Worm (Caenorhabditis elegans) whole organism, L2 larva: ENCODE measurements around the gene ZK896.4.

Experiments
- F13H6.1 ChIP-seq: sonication (generic microtip); optimal IDR thresholded peaks from 2 replicates; lab custom pipeline; 2016; ENCODE audit warnings: missing genetic modification characterization, missing compliant biosample characterization
- R02D3.7 ChIP-seq: fragments of 150-350 bp; optimal IDR thresholded peaks from 2 replicates; lab custom pipeline; 2014; ENCODE audit warnings: missing biosample characterization, missing genetic modification characterization
- alr-1 ChIP-seq: fragments of 150-350 bp; optimal IDR thresholded peaks from 2 replicates; lab custom pipeline; 2014; ENCODE audit warnings: missing biosample characterization, missing genetic modification characterization
- ama-1 ChIP-seq: fragments of 150-350 bp; optimal IDR thresholded peaks from 2 replicates; lab custom pipeline; 2018; ENCODE audit warnings: inconsistent platforms
- ceh-16 ChIP-seq: fragments of 150-350 bp; optimal IDR thresholded peaks from 2 replicates; lab custom pipeline; 2014; ENCODE audit warnings: missing biosample characterization, missing genetic modification characterization
- ceh-82 ChIP-seq: fragments of 150-350 bp; optimal IDR thresholded peaks from 2 replicates; lab custom pipeline; 2014; ENCODE audit warnings: missing biosample characterization, missing genetic modification characterization
- dmd-4 ChIP-seq: sonication (generic microtip); optimal IDR thresholded peaks from 2 replicates; lab custom pipeline; 2017; ENCODE audit warnings: missing biosample characterization, missing genetic modification characterization
- egl-27 ChIP-seq: sonication (generic microtip); optimal IDR thresholded peaks from 3 replicates; lab custom pipeline; 2017; ENCODE audit warnings: missing biosample characterization, missing genetic modification reagents, missing genetic modification characterization
- elt-3 ChIP-seq: sonication (generic microtip); optimal IDR thresholded peaks from 2 replicates; lab custom pipeline; 2017; ENCODE audit warnings: missing biosample characterization, missing genetic modification characterization
- fos-1 ChIP-seq: fragments of 150-350 bp; optimal IDR thresholded peaks from 2 replicates; lab custom pipeline; 2014; ENCODE audit warnings: missing biosample characterization, missing genetic modification characterization
- lin-11 ChIP-seq: fragments of 150-350 bp; sonication (generic microtip); optimal IDR thresholded peaks from 2 replicates; lab custom pipeline; 2014; ENCODE audit warnings: missing biosample characterization, missing genetic modification characterization, inconsistent platforms, mixed read lengths
- mab-5 ChIP-seq: fragments of 150-350 bp; optimal IDR thresholded peaks from 2 replicates; lab custom pipeline; 2014; ENCODE audit warnings: missing biosample characterization, missing genetic modification characterization
- mdl-1 ChIP-seq, 2 experiments: fragments of 150-350 bp in 1 of 2; sonication (generic microtip) in 1 of 2; optimal IDR thresholded peaks; 2 replicates each; lab custom pipeline; 2017; ENCODE audit warnings: missing biosample characterization in 2 of 2, missing genetic modification characterization in 2 of 2
- nhr-10 ChIP-seq: sonication (generic microtip); optimal IDR thresholded peaks from 2 replicates; lab custom pipeline; 2017; ENCODE audit warnings: missing biosample characterization, missing genetic modification characterization
- nhr-12 ChIP-seq: fragments of 150-350 bp; optimal IDR thresholded peaks from 2 replicates; lab custom pipeline; 2014; ENCODE audit warnings: missing biosample characterization, missing genetic modification characterization
- nhr-23 ChIP-seq: fragments of 150-350 bp; optimal IDR thresholded peaks from 2 replicates; lab custom pipeline; 2014; ENCODE audit warnings: missing biosample characterization, missing genetic modification reagents, missing genetic modification characterization
- nhr-237 ChIP-seq: fragments of 150-350 bp; optimal IDR thresholded peaks from 2 replicates; lab custom pipeline; 2014; ENCODE audit warnings: missing biosample characterization, missing genetic modification characterization
- nhr-25 ChIP-seq: fragments of 150-350 bp; sonication (generic microtip); optimal IDR thresholded peaks from 3 replicates; lab custom pipeline; 2014; ENCODE audit warnings: missing biosample characterization, missing genetic modification characterization
- nhr-77 ChIP-seq: fragments of 150-350 bp; optimal IDR thresholded peaks from 2 replicates; lab custom pipeline; 2014; ENCODE audit warnings: missing biosample characterization, missing genetic modification characterization
- peb-1 ChIP-seq: fragments of 150-350 bp; optimal IDR thresholded peaks from 2 replicates; lab custom pipeline; 2014; ENCODE audit warnings: missing biosample characterization, missing genetic modification characterization
- sem-4 ChIP-seq: fragments of 150-350 bp; optimal IDR thresholded peaks from 2 replicates; lab custom pipeline; 2014; ENCODE audit warnings: missing biosample characterization, missing genetic modification reagents, missing genetic modification characterization
- skn-1 ChIP-seq: sonication (generic microtip); optimal IDR thresholded peaks from 2 replicates; lab custom pipeline; 2017; ENCODE audit warnings: missing biosample characterization, missing genetic modification characterization
- sma-3 ChIP-seq: sonication (generic microtip); optimal IDR thresholded peaks from 2 replicates; lab custom pipeline; 2016; ENCODE audit warnings: missing genetic modification reagents, missing genetic modification characterization, missing compliant biosample characterization
- sma-9 ChIP-seq, 2 experiments: fragments of 150-350 bp in 1 of 2; sonication (generic microtip) in 1 of 2; optimal IDR thresholded peaks; 2 replicates each; lab custom pipeline; 2014 to 2016; ENCODE audit warnings: missing genetic modification characterization in 2 of 2, mild to moderate bottlenecking in 1 of 2, missing biosample characterization in 1 of 2, missing compliant biosample characterization in 1 of 2, missing genetic modification reagents in 1 of 2, moderate library complexity in 1 of 2
- unc-39 ChIP-seq: fragments of 150-350 bp; optimal IDR thresholded peaks from 2 replicates; lab custom pipeline; 2014; ENCODE audit warnings: missing biosample characterization, missing genetic modification characterization

Gene ZK896.4

ce11 chrIV:12914532-12915019 is 31.5 kb upstream of the ZK896.4 start, which contains the start of gene irg-6:
Gene irg-6 (minus strand): TSS chrIV:12914969.
- no peak for TF ChIP-seq F13H6.1 (tag; lab: Kevin White, UChicago)
- no peak for TF ChIP-seq R02D3.7

DNA sequence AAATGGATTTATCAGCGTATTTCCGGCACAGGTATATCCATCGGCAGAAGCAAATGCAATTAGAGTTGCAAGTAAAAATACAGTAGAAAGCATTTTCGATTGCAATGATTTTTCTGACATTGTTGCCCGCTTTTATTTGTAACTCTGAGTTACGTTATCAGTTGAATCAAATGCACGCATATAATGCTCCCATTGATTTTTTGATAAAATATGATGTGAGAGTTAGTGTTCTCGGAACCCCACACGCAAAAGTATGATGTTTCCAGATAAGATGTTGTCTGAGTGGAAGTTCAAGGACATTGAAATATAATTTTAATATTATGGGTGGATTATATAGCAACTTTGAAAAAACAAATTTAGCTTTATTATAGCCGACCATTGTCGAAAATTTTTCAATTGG is 28.9 kb upstream of the ZK896.4 start, which contains the start of gene K08D8.5:
K08D8.5 (minus strand) TSS at position 140 of the 400 bp plus-strand sequence.
- TF ChIP-seq lin-11 = no peak
- TF ChIP-seq sma-9 (GFP tag; optimal IDR thresholded peaks at IDR 0.05; lab: Kevin White, UChicago) = peak; percentile 51
- TF ChIP-seq sma-9 (tag; optimal IDR thresholded peaks at IDR 0.05; lab: Kevin White, UChicago) = no peak
- TF ChIP-seq fos-1 (tag; lab: Kevin White, UChicago) = peak; percentile 79

DNA sequence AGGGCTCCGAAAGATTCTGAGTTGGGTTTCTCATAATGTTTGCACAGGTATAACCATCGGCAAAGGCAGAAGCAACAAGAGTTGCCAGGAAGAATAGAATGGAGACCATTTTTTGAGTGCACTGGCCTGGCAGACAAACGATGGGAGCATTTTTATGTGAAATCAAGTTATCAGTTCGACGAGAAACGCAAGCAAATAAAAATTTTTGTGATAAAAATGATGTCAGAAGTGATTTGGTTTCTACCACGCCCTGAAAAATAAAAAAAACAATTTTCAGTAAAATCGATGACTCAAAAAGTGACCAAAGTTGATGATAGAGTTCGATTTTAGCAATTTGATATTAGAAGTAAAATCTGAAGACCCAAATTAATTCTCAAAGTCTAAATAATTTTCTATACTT is 26.8 kb upstream of the ZK896.4 start, which contains the start of gene K08D8.4:
K08D8.4 (minus strand) TSS at position 128 of the 400 bp plus-strand sequence.
- peak; percentile 86 for TF ChIP-seq fos-1 (tag; lab: Kevin White, UChicago)
- TF ChIP-seq R02D3.7 = no peak

- no peak for TF ChIP-seq elt-3 (tag; lab: Kevin White, UChicago)
- TF ChIP-seq ceh-16 (tag; lab: Kevin White, UChicago) = no peak
- peak; percentile 32 for TF ChIP-seq sma-9 (GFP tag; optimal IDR thresholded peaks at IDR 0.05; lab: Kevin White, UChicago)
- TF ChIP-seq sma-9 (tag; optimal IDR thresholded peaks at IDR 0.05; lab: Kevin White, UChicago) = no peak
- peak; percentile 89 for TF ChIP-seq fos-1 (tag; lab: Kevin White, UChicago)
- no peak for TF ChIP-seq sma-3 (GFP tag; lab: Kevin White, UChicago)
- peak; percentile 89 for TF ChIP-seq skn-1
- TF ChIP-seq, all 48 proteins: peak for 3
Measured at ce11 chrIV:12906529-12906928, 23.4 kb upstream of the ZK896.4 start, which contains the start of gene K08D8.3. Gene K08D8.3 (minus strand): TSS chrIV:12906659.

DNA sequence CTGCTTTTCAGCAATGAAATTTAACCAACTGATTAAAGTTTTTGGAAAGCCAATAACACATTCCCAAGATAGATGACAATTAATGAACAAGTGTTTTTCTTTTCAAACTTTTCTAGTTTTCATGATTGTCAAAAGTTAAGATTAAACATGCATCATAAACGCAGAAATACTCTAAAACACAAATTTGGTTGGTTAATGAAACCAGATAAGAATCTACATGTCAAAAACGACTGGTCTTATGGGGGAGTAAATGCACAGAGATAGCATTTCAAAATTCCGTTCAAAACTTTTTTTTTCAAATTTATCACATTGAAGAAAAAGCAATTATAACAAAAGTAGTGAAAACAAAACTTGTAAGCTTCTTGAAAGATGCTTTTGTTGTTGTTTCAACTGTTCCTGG is 20.6 kb upstream of the ZK896.4 start:
- no peak for TF ChIP-seq sem-4 (tag; lab: Kevin White, UChicago)
- TF ChIP-seq nhr-12 (tag; lab: Kevin White, UChicago) = no peak
- no peak for TF ChIP-seq alr-1 (tag; lab: Kevin White, UChicago)
- peak; percentile 55 for TF ChIP-seq fos-1 (tag; lab: Kevin White, UChicago)
- TF ChIP-seq nhr-25 (tag; lab: Kevin White, UChicago) = no peak

ce11 chrIV:12902430-12903110 is 19.5 kb upstream of the ZK896.4 start, which contains the start of gene K08D8.2:
Gene K08D8.2 (plus strand): TSS chrIV:12903060.
- TF ChIP-seq fos-1 (tag; lab: Kevin White, UChicago) (peak; percentile 66), dmd-4 (tag; lab: Kevin White, UChicago) (no peak)
- TF ChIP-seq, all 48 proteins: peak for 1

DNA sequence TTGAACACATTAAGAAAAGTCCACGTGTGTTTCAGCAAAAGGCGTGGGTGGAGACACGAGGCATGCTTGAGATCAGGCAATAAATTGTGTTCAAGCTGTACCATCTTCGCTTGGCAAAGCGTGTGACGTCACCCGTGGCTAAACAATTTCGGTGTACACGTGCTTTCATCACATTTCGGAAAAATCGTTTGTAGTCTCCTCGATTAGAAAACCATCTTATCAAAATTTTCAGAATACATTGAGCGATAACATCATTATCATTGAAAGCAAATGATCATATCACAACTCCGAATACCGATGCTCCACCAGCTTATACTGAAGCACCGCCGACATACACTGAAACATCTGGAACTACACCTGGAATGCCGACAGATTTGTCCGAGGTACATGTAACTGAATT is 18.5 kb upstream of the ZK896.4 start:
- peak; percentile 69 for TF ChIP-seq fos-1 (tag; lab: Kevin White, UChicago)
- no peak for TF ChIP-seq peb-1 (tag; lab: Kevin White, UChicago)
- TF ChIP-seq sma-9 (GFP tag; optimal IDR thresholded peaks at IDR 0.05; lab: Kevin White, UChicago) = peak; percentile 39
- TF ChIP-seq sma-9 (tag; optimal IDR thresholded peaks at IDR 0.05; lab: Kevin White, UChicago) = no peak
- TF ChIP-seq nhr-12 (tag; lab: Kevin White, UChicago) = no peak
- TF ChIP-seq mdl-1 (tag; optimal IDR thresholded peaks at IDR 0.05; lab: Kevin White, UChicago) = no peak
- TF ChIP-seq nhr-10 (tag; lab: Kevin White, UChicago) = no peak
- TF ChIP-seq nhr-77 (tag; lab: Kevin White, UChicago) = no peak
- TF ChIP-seq ama-1 (lab: Kevin White, UChicago) = no peak
- no peak for TF ChIP-seq nhr-237 (tag; lab: Kevin White, UChicago)

- no peak for TF ChIP-seq mab-5 (tag; lab: Kevin White, UChicago)
- no peak for TF ChIP-seq unc-39 (tag; lab: Kevin White, UChicago)
- no peak for TF ChIP-seq ceh-82 (tag; lab: Kevin White, UChicago)
- no peak for TF ChIP-seq egl-27 (tag; lab: Kevin White, UChicago)
- no peak for TF ChIP-seq dmd-4 (tag; lab: Kevin White, UChicago)
- no peak for TF ChIP-seq sem-4 (tag; lab: Kevin White, UChicago)
- TF ChIP-seq nhr-23 (tag; lab: Kevin White, UChicago) = no peak
Measured at ce11 chrIV:12900267-12900666, 17.2 kb upstream of the ZK896.4 start, which contains the start of gene K08D8.10. Gene K08D8.10 (plus strand): TSS chrIV:12900567.
